Fruit fly (Drosophila melanogaster) whole organism, embryonic: ENCODE results near the gene dmGlut.

ENCODE experiments used
- B-H2 ChIP-seq: fragments of 200-800 bp; sonication (Bioruptor generic); optimal IDR thresholded peaks from 2 replicates; lab custom pipeline; 2018; ENCODE audit warnings: missing biosample characterization, mild to moderate bottlenecking, missing genetic modification characterization
- CG10147 ChIP-seq: fragments of 200-800 bp; sonication (Bioruptor generic); optimal IDR thresholded peaks from 2 replicates; lab custom pipeline; 2019; ENCODE audit warnings: missing biosample characterization, mild to moderate bottlenecking, missing genetic modification characterization, moderate library complexity
- CG11247 ChIP-seq: fragments of 200-800 bp; sonication (Bioruptor generic); IDR thresholded peaks from 2 replicates; pipeline ENCODE4 v1.3.6; 2022; ENCODE audit warnings: missing biosample characterization, missing genetic modification characterization
- CG11723 ChIP-seq: fragments of 200-800 bp; sonication (Bioruptor generic); optimal IDR thresholded peaks from 2 replicates; lab custom pipeline; 2017; ENCODE audit warnings: missing biosample characterization, mild to moderate bottlenecking, missing genetic modification characterization
- CG12744 ChIP-seq: fragments of 200-800 bp; sonication (Bioruptor generic); optimal IDR thresholded peaks from 2 replicates; lab custom pipeline; 2016; ENCODE audit warnings: missing biosample characterization, missing genetic modification characterization
- CG13123 ChIP-seq: fragments of 200-800 bp; sonication (Bioruptor generic); optimal IDR thresholded peaks from 2 replicates; lab custom pipeline; 2016; ENCODE audit warnings: missing biosample characterization, missing genetic modification characterization
- CG13296 ChIP-seq: fragments of 200-800 bp; sonication (Bioruptor generic); optimal IDR thresholded peaks from 3 replicates; lab custom pipeline; 2018; ENCODE audit warnings: missing biosample characterization, mild to moderate bottlenecking, missing genetic modification characterization
- CG13775 ChIP-seq: fragments of 200-800 bp; sonication (Bioruptor generic); optimal IDR thresholded peaks from 3 replicates; lab custom pipeline; 2017; ENCODE audit warnings: missing biosample characterization, mild to moderate bottlenecking, missing genetic modification characterization
- CG1602 ChIP-seq: fragments of 200-800 bp; sonication (Bioruptor generic); optimal IDR thresholded peaks from 3 replicates; lab custom pipeline; 2016; ENCODE audit warnings: missing biosample characterization, missing genetic modification characterization
- CG16863 ChIP-seq: fragments of 200-800 bp; sonication (Bioruptor generic); optimal IDR thresholded peaks from 3 replicates; lab custom pipeline; 2016; ENCODE audit warnings: missing biosample characterization, missing genetic modification characterization
- CG1792 ChIP-seq: fragments of 200-800 bp; sonication (Bioruptor generic); optimal IDR thresholded peaks from 2 replicates; lab custom pipeline; 2016; ENCODE audit warnings: missing biosample characterization, missing genetic modification characterization
- CG18262 ChIP-seq: fragments of 200-800 bp; optimal IDR thresholded peaks from 3 replicates; lab custom pipeline; 2019; ENCODE audit warnings: missing biosample characterization, mild to moderate bottlenecking, missing genetic modification characterization, moderate library complexity
- CG18476 ChIP-seq: fragments of 200-800 bp; sonication (Bioruptor generic); optimal IDR thresholded peaks from 2 replicates; lab custom pipeline; 2016; ENCODE audit warnings: missing biosample characterization, mild to moderate bottlenecking, missing genetic modification characterization
- CG2199 ChIP-seq: fragments of 200-800 bp; sonication (Bioruptor generic); IDR thresholded peaks from 3 replicates; pipeline ENCODE4 v1.3.6; 2022; ENCODE audit warnings: missing biosample characterization, missing genetic modification characterization
- CG31365 ChIP-seq: fragments of 200-800 bp; sonication (Bioruptor generic); optimal IDR thresholded peaks from 2 replicates; lab custom pipeline; 2018; ENCODE audit warnings: missing biosample characterization, mild to moderate bottlenecking, missing genetic modification characterization
- CG31388 ChIP-seq: fragments of 200-800 bp; sonication (Bioruptor generic); optimal IDR thresholded peaks from 2 replicates; lab custom pipeline; 2016; ENCODE audit warnings: missing biosample characterization, missing genetic modification characterization
- CG33557 ChIP-seq: fragments of 200-800 bp; sonication (Bioruptor generic); optimal IDR thresholded peaks from 2 replicates; lab custom pipeline; 2019; ENCODE audit warnings: missing biosample characterization, mild to moderate bottlenecking, missing genetic modification characterization, moderate library complexity
- CG42726 ChIP-seq: fragments of 200-800 bp; sonication (Bioruptor generic); IDR thresholded peaks from 2 replicates; pipeline ENCODE4 v1.3.6; 2022; ENCODE audit warnings: missing biosample characterization, missing genetic modification characterization; ENCODE audit not compliant: partially characterized antibody
- CG5180 ChIP-seq: fragments of 200-800 bp; sonication (Bioruptor generic); optimal IDR thresholded peaks from 3 replicates; lab custom pipeline; 2017; ENCODE audit warnings: missing biosample characterization, missing genetic modification characterization, mild to moderate bottlenecking, moderate library complexity, missing genetic modification reagents
- CG8359 ChIP-seq: fragments of 200-800 bp; sonication (Bioruptor generic); optimal IDR thresholded peaks from 2 replicates; lab custom pipeline; 2017; ENCODE audit warnings: missing biosample characterization, mild to moderate bottlenecking, missing genetic modification characterization, borderline replicate concordance
- CG8924 ChIP-seq: fragments of 200-800 bp; optimal IDR thresholded peaks from 3 replicates; lab custom pipeline; 2019; ENCODE audit warnings: missing biosample characterization, mild to moderate bottlenecking, missing genetic modification characterization, moderate library complexity
- CG9215 ChIP-seq: fragments of 200-800 bp; sonication (Bioruptor generic); IDR thresholded peaks from 2 replicates; pipeline ENCODE4 v1.3.6; 2022; ENCODE audit warnings: missing biosample characterization, missing genetic modification characterization
- CHES-1-like ChIP-seq: fragments of 200-800 bp; sonication (Bioruptor generic); optimal IDR thresholded peaks from 2 replicates; lab custom pipeline; 2016; ENCODE audit warnings: missing biosample characterization, missing genetic modification characterization
- Gug ChIP-seq: fragments of 200-800 bp; sonication (Bioruptor generic); IDR thresholded peaks from 4 replicates; pipeline ENCODE4 v1.3.6; 2022; ENCODE audit warnings: missing biosample characterization, missing genetic modification characterization
- H15 ChIP-seq: fragments of 200-800 bp; sonication (Bioruptor generic); IDR thresholded peaks from 3 replicates; pipeline ENCODE4 v1.3.6; 2022; ENCODE audit warnings: missing biosample characterization, missing genetic modification characterization
- HmgZ ChIP-seq: fragments of 200-800 bp; sonication (Bioruptor generic); optimal IDR thresholded peaks from 2 replicates; lab custom pipeline; 2018; ENCODE audit warnings: missing biosample characterization, mild to moderate bottlenecking, missing genetic modification characterization
- Kr ChIP-seq: fragments of 200-800 bp; sonication (Bioruptor generic); optimal IDR thresholded peaks from 2 replicates; lab custom pipeline; 2017; ENCODE audit warnings: missing biosample characterization, mild to moderate bottlenecking, missing genetic modification characterization
- Lim3 ChIP-seq: fragments of 200-800 bp; sonication (Bioruptor generic); IDR thresholded peaks from 2 replicates; pipeline ENCODE4 v1.3.6; 2022; ENCODE audit warnings: missing biosample characterization, missing genetic modification characterization
- Lpt ChIP-seq: fragments of >200 bp; optimal IDR thresholded peaks from 2 replicates; lab custom pipeline; 2018; ENCODE audit warnings: missing biosample characterization, missing genetic modification characterization
- NC2α ChIP-seq: fragments of 200-800 bp; sonication (Bioruptor generic); optimal IDR thresholded peaks from 2 replicates; lab custom pipeline; 2016; ENCODE audit warnings: missing biosample characterization, missing genetic modification characterization
- Neu2 ChIP-seq: fragments of 200-800 bp; sonication (Bioruptor generic); optimal IDR thresholded peaks from 3 replicates; lab custom pipeline; 2016; ENCODE audit warnings: missing biosample characterization, missing genetic modification characterization, borderline replicate concordance
- Nf-YA ChIP-seq: fragments of 200-800 bp; sonication (Bioruptor generic); IDR thresholded peaks from 2 replicates; pipeline ENCODE4 v1.3.6; 2022; ENCODE audit warnings: missing biosample characterization, missing genetic modification characterization
- Oaz ChIP-seq: fragments of 200-800 bp; sonication (Bioruptor generic); IDR thresholded peaks from 2 replicates; pipeline ENCODE4 v1.3.6; 2022; ENCODE audit warnings: missing biosample characterization, missing genetic modification characterization
- Stat92E ChIP-seq, 3 experiments: fragments of >200 bp in 2 of 3; fragments of 200-800 bp in 1 of 3; sonication (Bioruptor generic) in 1 of 3; optimal IDR thresholded peaks; 2 replicates each; lab custom pipeline; 2017 to 2019; ENCODE audit warnings: missing biosample characterization in 3 of 3, missing genetic modification characterization in 3 of 3, mild to moderate bottlenecking in 1 of 3, moderate library complexity in 1 of 3
- Tbp ChIP-seq: fragments of >200 bp; optimal IDR thresholded peaks from 2 replicates; lab custom pipeline; 2018; ENCODE audit warnings: missing biosample characterization, missing genetic modification characterization
- Xbp1 ChIP-seq: fragments of 200-800 bp; sonication (Bioruptor generic); optimal IDR thresholded peaks from 3 replicates; lab custom pipeline; 2016; ENCODE audit warnings: missing biosample characterization, mild to moderate bottlenecking, missing genetic modification characterization
- ac ChIP-seq: fragments of 200-800 bp; sonication (Bioruptor generic); optimal IDR thresholded peaks from 3 replicates; lab custom pipeline; 2017; ENCODE audit warnings: missing biosample characterization, mild to moderate bottlenecking, missing genetic modification characterization
- ara ChIP-seq: fragments of 200-800 bp; sonication (Bioruptor generic); IDR thresholded peaks from 2 replicates; pipeline ENCODE4 v1.3.6; 2022; ENCODE audit warnings: missing biosample characterization, missing genetic modification characterization
- ato ChIP-seq: fragments of 200-800 bp; sonication (Bioruptor generic); IDR thresholded peaks from 2 replicates; pipeline ENCODE4 v1.3.6; 2022; ENCODE audit warnings: missing biosample characterization, missing genetic modification characterization; ENCODE audit not compliant: partially characterized antibody
- bab2 ChIP-seq: fragments of 200-800 bp; sonication (Bioruptor generic); optimal IDR thresholded peaks from 2 replicates; lab custom pipeline; 2016; ENCODE audit warnings: missing biosample characterization, missing genetic modification characterization
- bcd ChIP-seq: fragments of 200-800 bp; sonication (Bioruptor generic); optimal IDR thresholded peaks from 2 replicates; lab custom pipeline; 2017; ENCODE audit warnings: missing biosample characterization, mild to moderate bottlenecking, missing genetic modification characterization
- bowl ChIP-seq: fragments of 200-800 bp; sonication (Bioruptor generic); IDR thresholded peaks from 2 replicates; pipeline ENCODE4 v1.3.6; 2022; ENCODE audit warnings: missing biosample characterization, missing genetic modification characterization
- danr ChIP-seq: fragments of 200-800 bp; sonication (Bioruptor generic); IDR thresholded peaks from 2 replicates; pipeline ENCODE4 v1.3.6; 2022; ENCODE audit warnings: missing biosample characterization, missing genetic modification characterization
- dmrt99B ChIP-seq: fragments of 200-800 bp; sonication (Bioruptor generic); optimal IDR thresholded peaks from 2 replicates; lab custom pipeline; 2018; ENCODE audit warnings: missing biosample characterization, mild to moderate bottlenecking, missing genetic modification characterization, moderate library complexity
- esg ChIP-seq: fragments of 200-800 bp; sonication (Bioruptor generic); conservative IDR thresholded peaks from 2 replicates; pipeline ENCODE4 v1.3.6; 2022; ENCODE audit warnings: missing biosample characterization, missing genetic modification characterization
- fd64A ChIP-seq: fragments of 200-800 bp; sonication (Bioruptor generic); optimal IDR thresholded peaks from 3 replicates; lab custom pipeline; 2018; ENCODE audit warnings: missing biosample characterization, mild to moderate bottlenecking, missing genetic modification characterization
- ro ChIP-seq: fragments of 200-800 bp; sonication (Bioruptor generic); IDR thresholded peaks from 2 replicates; pipeline ENCODE4 v1.3.6; 2022; ENCODE audit warnings: missing biosample characterization, missing genetic modification characterization
- sd ChIP-seq: fragments of 200-800 bp; sonication (Bioruptor generic); optimal IDR thresholded peaks from 3 replicates; lab custom pipeline; 2018; ENCODE audit warnings: missing biosample characterization, mild to moderate bottlenecking, missing genetic modification characterization, moderate library complexity
- unpg ChIP-seq: fragments of 200-800 bp; sonication (Bioruptor generic); optimal IDR thresholded peaks from 3 replicates; lab custom pipeline; 2018; ENCODE audit warnings: missing biosample characterization, mild to moderate bottlenecking, missing genetic modification characterization, moderate library complexity

Gene dmGlut

DNA sequence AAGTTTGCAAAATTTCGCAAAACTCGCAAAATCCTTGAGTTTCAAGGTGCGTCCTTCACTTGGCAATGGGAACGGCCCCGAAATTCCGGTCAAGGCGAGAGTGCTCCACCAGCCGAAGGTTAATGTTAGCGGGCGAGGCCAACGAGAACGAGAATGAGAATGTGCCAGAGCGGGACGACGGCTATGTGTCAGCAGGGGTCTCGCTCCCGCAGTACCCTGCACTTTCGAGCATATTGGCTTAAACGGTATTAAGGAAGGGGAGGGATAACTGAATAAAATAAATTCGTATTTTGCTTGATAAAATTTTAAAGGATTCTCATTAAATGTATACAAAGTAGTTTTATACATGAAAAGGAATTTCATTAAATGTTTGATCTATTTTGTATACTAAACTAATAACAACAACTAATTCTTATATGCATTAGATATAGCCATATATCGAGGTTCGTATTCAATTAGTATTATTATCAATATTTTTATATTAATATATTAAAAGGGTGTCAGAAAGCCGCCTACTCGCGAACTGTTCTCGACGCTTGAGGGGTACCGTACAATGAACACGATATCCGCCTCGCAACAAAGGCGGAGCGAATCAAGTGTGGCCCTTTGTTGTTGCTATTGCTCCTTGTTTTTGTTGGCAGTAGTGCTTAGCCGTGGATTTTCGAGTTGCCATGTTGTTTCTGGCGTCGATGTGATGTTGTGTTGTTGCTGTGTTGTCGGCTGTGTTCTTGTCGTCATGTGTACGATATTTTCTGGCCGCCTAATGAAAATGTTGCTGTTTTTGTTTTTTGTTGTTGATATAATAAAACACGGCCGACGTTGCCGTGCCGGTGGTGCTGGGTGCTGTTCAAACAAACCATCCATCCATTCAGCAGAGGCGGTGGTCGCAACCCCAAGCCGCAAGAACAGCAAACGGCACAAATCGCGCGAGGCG is 20.6 kb upstream of the dmGlut start (continued):
- TF ChIP-seq bcd (GFP tag; lab: Kevin White, UChicago) (peak; percentile 97), CG16863 (GFP tag; lab: Kevin White, UChicago) (peak; percentile 71), ara (no peak), Gug (GFP tag; lab: Robert Waterston, UW) (peak; percentile 75; the same call in 3 of the 4 replicates), CG13296 (GFP tag; lab: Kevin White, UChicago) (peak; percentile 98), CG1602 (GFP tag; lab: Kevin White, UChicago) (peak; percentile 93), CG8924 (tag; lab: Kevin White, UChicago) (peak; percentile 98), danr (no peak), CG18262 (tag; lab: Kevin White, UChicago) (peak; percentile 99), CG2199 (GFP tag; lab: Robert Waterston, UW) (no peak), bowl (GFP tag; lab: Robert Waterston, UW) (no peak), Lim3 (GFP tag; lab: Robert Waterston, UW) (no peak), Kr (no peak), CG11723 (GFP tag; lab: Kevin White, UChicago) (peak; percentile 86), Neu2 (no peak), B-H2 (GFP tag; lab: Kevin White, UChicago) (peak; percentile 72), CG31365 (no peak), Lpt (no peak), HmgZ (tag; lab: Kevin White, UChicago) (no peak), CG1792 (GFP tag; lab: Kevin White, UChicago) (peak; percentile 46), esg (GFP tag; lab: Robert Waterston, UW) (no peak), NC2α (GFP tag; lab: Kevin White, UChicago) (peak; percentile 0), bab2 (GFP tag; lab: Kevin White, UChicago) (peak; percentile 53), CG31388 (GFP tag; lab: Kevin White, UChicago) (peak; percentile 79), H15 (no peak), CG13775 (GFP tag; lab: Kevin White, UChicago) (peak; percentile 96), CG8359 (no peak), ato (GFP tag; lab: Robert Waterston, UW) (no peak), CG42726 (GFP tag; lab: Robert Waterston, UW) (no peak), CHES-1-like (GFP tag; lab: Kevin White, UChicago) (peak; percentile 32), CG10147 (GFP tag; lab: Kevin White, UChicago) (peak; percentile 95), CG11247 (no peak), CG33557 (GFP tag; lab: Kevin White, UChicago) (peak; percentile 95), Xbp1 (GFP tag; lab: Kevin White, UChicago) (peak; percentile 91), Oaz (GFP tag; lab: Robert Waterston, UW) (no peak), Stat92E (GFP tag; optimal IDR thresholded peaks at IDR 0.05; lab: Kevin White, UChicago) (peak in 1 of 3 experiments; percentile 73), unpg (GFP tag; lab: Kevin White, UChicago) (peak; percentile 93), sd (peak; percentile 56), ro (GFP tag; lab: Robert Waterston, UW) (no peak), dmrt99B (tag; lab: Kevin White, UChicago) (peak; percentile 96), ac (GFP tag; lab: Kevin White, UChicago) (peak; percentile 37), CG5180 (GFP tag; lab: Kevin White, UChicago) (peak; percentile 68), Tbp (no peak), Nf-YA (GFP tag; lab: Robert Waterston, UW) (no peak), CG13123 (peak; percentile 87), fd64A (GFP tag; lab: Kevin White, UChicago) (no peak), CG9215 (no peak), CG18476 (GFP tag; lab: Kevin White, UChicago) (peak; percentile 81), CG12744 (GFP tag; lab: Kevin White, UChicago) (peak; percentile 52)
